Worm (Caenorhabditis elegans): ENCODE results near the gene C53C11.1.
A peak's percentile ranks its signal among the peaks of the same experiment; 100 is the strongest.

C53C11.1 gene

ce11 chrX:17336354-17336753 is 4.2 kb upstream of the C53C11.1 start, which contains the start of gene C53C11.2:
TSS of gene C53C11.2 (plus strand) at chrX:17336637.
- TF ChIP-seq elt-2 (tag; optimal IDR thresholded peaks at IDR 0.05) (peak; percentile 81), zip-5 (tag; optimal IDR thresholded peaks at IDR 0.05) (no peak)

- TF ChIP-seq pqm-1 (tag; optimal IDR thresholded peaks at IDR 0.05) (no peak), sdc-2 (tag; optimal IDR thresholded peaks at IDR 0.05) (no peak), nhr-11 (tag; optimal IDR thresholded peaks at IDR 0.05) (no peak), pag-3 (tag; optimal IDR thresholded peaks at IDR 0.05; ENCODE audit: borderline replicate concordance) (no peak), madf-2 (tag; optimal IDR thresholded peaks at IDR 0.05) (no peak), sox-4 (tag; optimal IDR thresholded peaks at IDR 0.05) (no peak), ttx-3 (tag; optimal IDR thresholded peaks at IDR 0.05) (no peak)
Observed at ce11 chrX:17338944-17339343, 1.6 kb upstream of the C53C11.1 start.

ce11 chrX:17349411-17349810 is 8.8 kb downstream of the C53C11.1 start:
- TF ChIP-seq hlh-15 (tag; optimal IDR thresholded peaks at IDR 0.05) (no peak), ref-2 (tag; optimal IDR thresholded peaks at IDR 0.05) (no peak), hlh-6 (tag; optimal IDR thresholded peaks at IDR 0.05) (no peak), lin-11 (tag; optimal IDR thresholded peaks at IDR 0.05) (no peak), pha-4 (tag; optimal IDR thresholded peaks at IDR 0.05) (no peak), nhr-11 (tag; optimal IDR thresholded peaks at IDR 0.05) (no peak), hlh-30 (tag; optimal IDR thresholded peaks at IDR 0.05; ENCODE audit: insufficient read depth) (no peak), Y22D7AL.16 (tag; optimal IDR thresholded peaks at IDR 0.05) (no peak), ceh-6 (GFP tag; optimal IDR thresholded peaks at IDR 0.05) (no peak)

ce11 chrX:17352098-17352497 is 11.5 kb downstream of the C53C11.1 start:
- TF ChIP-seq unc-42 (tag; optimal IDR thresholded peaks at IDR 0.05) (peak; percentile 81), gmeb-2 (tag; optimal IDR thresholded peaks at IDR 0.05) (no peak)

ce11 chrX:17355462-17355861 is 14.9 kb downstream of the C53C11.1 start:
- TF ChIP-seq ceh-48 (tag; optimal IDR thresholded peaks at IDR 0.05) (no peak), ceh-2 (tag; optimal IDR thresholded peaks at IDR 0.05) (no peak), fkh-6 (tag; optimal IDR thresholded peaks at IDR 0.05) (no peak), ceh-19 (GFP tag; optimal IDR thresholded peaks at IDR 0.05) (no peak), sdc-2 (tag; optimal IDR thresholded peaks at IDR 0.05) (no peak), unc-42 (tag; optimal IDR thresholded peaks at IDR 0.05) (no peak), nfya-1 (tag; optimal IDR thresholded peaks at IDR 0.05) (no peak), sox-2 (GFP tag; IDR thresholded peaks at IDR 0.05) (no peak), syd-9 (tag; optimal IDR thresholded peaks at IDR 0.05) (no peak), tbx-7 (tag; optimal IDR thresholded peaks at IDR 0.05) (no peak), lim-6 (tag; optimal IDR thresholded peaks at IDR 0.05) (no peak)

- TF ChIP-seq pax-1 (tag; optimal IDR thresholded peaks at IDR 0.05) = no peak
- no peak for TF ChIP-seq che-1 (tag; optimal IDR thresholded peaks at IDR 0.05)
- TF ChIP-seq F13H6.1 (tag; optimal IDR thresholded peaks at IDR 0.05) = no peak
- no peak for TF ChIP-seq hlh-8 (tag; optimal IDR thresholded peaks at IDR 0.05)
- TF ChIP-seq gmeb-2 (tag; optimal IDR thresholded peaks at IDR 0.05) = no peak
- no peak for TF ChIP-seq ceh-9 (tag; optimal IDR thresholded peaks at IDR 0.05)
- no peak for TF ChIP-seq unc-42 (tag; optimal IDR thresholded peaks at IDR 0.05)
- TF ChIP-seq ceh-30 (tag; optimal IDR thresholded peaks at IDR 0.05) = no peak
- no peak for TF ChIP-seq lin-11 (tag; optimal IDR thresholded peaks at IDR 0.05)
- TF ChIP-seq nhr-11 (tag; optimal IDR thresholded peaks at IDR 0.05) = no peak
- TF ChIP-seq hlh-13 (GFP tag; optimal IDR thresholded peaks at IDR 0.05) = no peak
- no peak for TF ChIP-seq unc-55 (GFP tag; optimal IDR thresholded peaks at IDR 0.05)
- TF ChIP-seq zip-5 (tag; optimal IDR thresholded peaks at IDR 0.05) = no peak
- no peak for TF ChIP-seq ztf-16 (tag; optimal IDR thresholded peaks at IDR 0.05)
- TF ChIP-seq ets-4 (tag; optimal IDR thresholded peaks at IDR 0.05) = no peak
- TF ChIP-seq eyg-1 (tag; optimal IDR thresholded peaks at IDR 0.05) = no peak
- TF ChIP-seq syd-9 (tag; optimal IDR thresholded peaks at IDR 0.05) = no peak
- no peak for TF ChIP-seq rnt-1 (tag; optimal IDR thresholded peaks at IDR 0.05)
- TF ChIP-seq dve-1 (tag; optimal IDR thresholded peaks at IDR 0.05) = no peak
- TF ChIP-seq fkh-6 (tag; optimal IDR thresholded peaks at IDR 0.05) = no peak
Observed at ce11 chrX:17356748-17357147, 16.2 kb downstream of the C53C11.1 start.

Measured in whole organism, late embryonic.